Worm (Caenorhabditis elegans) whole organism, midembryonic: ENCODE results near the gene ZK154.6.

Source experiments
- T22C8.4 ChIP-seq: fragments of 200-800 bp; sonication (Bioruptor generic); IDR thresholded peaks from 2 replicates; pipeline ENCODE4 v1.3.6; 2022; ENCODE audit warnings: missing genetic modification characterization, missing compliant biosample characterization
- cog-1 ChIP-seq: sonication (generic microtip); optimal IDR thresholded peaks from 2 replicates; lab custom pipeline; 2016; ENCODE audit warnings: missing genetic modification characterization, missing compliant biosample characterization
- flt-1 ChIP-seq: fragments of 200-800 bp; sonication (Bioruptor generic); IDR thresholded peaks from 2 replicates; pipeline ENCODE4 v1.3.6; 2022; ENCODE audit warnings: missing genetic modification characterization, missing compliant biosample characterization
- klf-2 ChIP-seq: fragments of 200-800 bp; sonication (Bioruptor generic); conservative IDR thresholded peaks from 2 replicates; pipeline ENCODE4 v1.3.6; 2022; ENCODE audit warnings: missing genetic modification reagents, missing genetic modification characterization, missing compliant biosample characterization
- med-1 ChIP-seq: sonication (generic microtip); optimal IDR thresholded peaks from 2 replicates; lab custom pipeline; 2017; ENCODE audit warnings: missing genetic modification characterization, mild to moderate bottlenecking, missing compliant biosample characterization, antibody characterized with exemption, missing genetic modification reagents; ENCODE audit not compliant: insufficient read depth
- ref-1 ChIP-seq: fragments of 200-800 bp; sonication (Bioruptor generic); conservative IDR thresholded peaks from 2 replicates; pipeline ENCODE4 v1.3.6; 2022; ENCODE audit warnings: missing genetic modification reagents, missing genetic modification characterization, missing compliant biosample characterization
- tab-1 ChIP-seq: fragments of 200-800 bp; sonication (Bioruptor generic); IDR thresholded peaks from 2 replicates; pipeline ENCODE4 v1.3.6; 2022; ENCODE audit warnings: missing genetic modification characterization, missing compliant biosample characterization
- ztf-23 ChIP-seq: fragments of 200-800 bp; sonication (Bioruptor generic); IDR thresholded peaks from 2 replicates; pipeline ENCODE4 v1.3.6; 2022; ENCODE audit warnings: missing genetic modification reagents, missing genetic modification characterization, missing compliant biosample characterization
- ztf-29 ChIP-seq: fragments of 200-800 bp; sonication (Bioruptor generic); IDR thresholded peaks from 2 replicates; pipeline ENCODE4 v1.3.6; 2022; ENCODE audit warnings: missing genetic modification reagents, missing genetic modification characterization, missing compliant biosample characterization

The ZK154.6 gene

ce11 chrX:7798248-7799020 lies 5.1 kb upstream of the ZK154.6 start, which contains the start of gene adm-4:
Gene adm-4 (minus strand): TSS chrX:7798298.
- TF ChIP-seq ztf-29 = no peak
- TF ChIP-seq flt-1 (GFP tag; lab: Robert Waterston, UW) = no peak
- no peak for TF ChIP-seq T22C8.4
- TF ChIP-seq tab-1 (GFP tag; lab: Robert Waterston, UW) = no peak
- peak; percentile 9 for TF ChIP-seq cog-1 (tag; lab: Kevin White, UChicago)
- no peak for TF ChIP-seq med-1 (GFP tag; lab: Kevin White, UChicago)
- TF ChIP-seq ref-1 (GFP tag; lab: Robert Waterston, UW) = no peak
- 0 out of 2 replicates have a peak, but pooled peaks have one; percentile 16 for TF ChIP-seq ztf-23 (GFP tag; lab: Robert Waterston, UW)

ce11 chrX:7794306-7794743 lies 962 bp upstream of the ZK154.6 start:
- 0 out of 2 replicates have a peak, but pooled peaks have one; percentile 8 for TF ChIP-seq klf-2 (GFP tag; lab: Robert Waterston, UW)
- TF ChIP-seq flt-1 (GFP tag; lab: Robert Waterston, UW) = peak; percentile 68; the same call in 1 of the 2 replicates
- TF ChIP-seq ztf-29 = no peak
- 0 out of 2 replicates have a peak, but pooled peaks have one; percentile 12 for TF ChIP-seq ref-1 (GFP tag; lab: Robert Waterston, UW)
- TF ChIP-seq cog-1 (tag; lab: Kevin White, UChicago) = no peak
- TF ChIP-seq T22C8.4 = 0 out of 2 replicates have a peak, but pooled peaks have one; percentile 42
- no peak for TF ChIP-seq med-1 (GFP tag; lab: Kevin White, UChicago)
- TF ChIP-seq tab-1 (GFP tag; lab: Robert Waterston, UW) = peak; percentile 62
- TF ChIP-seq ztf-23 (GFP tag; lab: Robert Waterston, UW) = peak; percentile 75

ce11 chrX:7791802-7792201 lies 1.6 kb downstream of the ZK154.6 start:
- TF ChIP-seq ref-1 (GFP tag; lab: Robert Waterston, UW) (no peak), klf-2 (GFP tag; lab: Robert Waterston, UW) (no peak), ztf-23 (GFP tag; lab: Robert Waterston, UW) (no peak), T22C8.4 (no peak), cog-1 (tag; lab: Kevin White, UChicago) (no peak), ztf-29 (no peak), tab-1 (GFP tag; lab: Robert Waterston, UW) (no peak), flt-1 (GFP tag; lab: Robert Waterston, UW) (no peak), med-1 (GFP tag; lab: Kevin White, UChicago) (no peak)

- TF ChIP-seq T22C8.4 (0 out of 2 replicates have a peak, but pooled peaks have one; percentile 34), ztf-29 (no peak), ref-1 (GFP tag; lab: Robert Waterston, UW) (no peak), cog-1 (tag; lab: Kevin White, UChicago) (peak; percentile 15), flt-1 (GFP tag; lab: Robert Waterston, UW) (0 out of 2 replicates have a peak, but pooled peaks have one; percentile 45)
These were observed 5.4 kb downstream of the ZK154.6 start, which contains the start of gene ZK154.5 for ce11 chrX:7787885-7788353. Gene ZK154.5 (minus strand): TSS chrX:7787935.

ce11 chrX:7782389-7782788 lies 11.0 kb downstream of the ZK154.6 start, which contains the start of gene ZK154.4:
Gene ZK154.4 (minus strand): TSS chrX:7782415.
- TF ChIP-seq ztf-29 = no peak
- TF ChIP-seq cog-1 (tag; lab: Kevin White, UChicago) = no peak
- no peak for TF ChIP-seq med-1 (GFP tag; lab: Kevin White, UChicago)
- no peak for TF ChIP-seq klf-2 (GFP tag; lab: Robert Waterston, UW)
- TF ChIP-seq ztf-23 (GFP tag; lab: Robert Waterston, UW) = no peak
- TF ChIP-seq tab-1 (GFP tag; lab: Robert Waterston, UW) = no peak
- no peak for TF ChIP-seq flt-1 (GFP tag; lab: Robert Waterston, UW)
- no peak for TF ChIP-seq ref-1 (GFP tag; lab: Robert Waterston, UW)
- TF ChIP-seq T22C8.4 = no peak

- TF ChIP-seq med-1 (GFP tag; lab: Kevin White, UChicago) = no peak
- no peak for TF ChIP-seq T22C8.4
- TF ChIP-seq ref-1 (GFP tag; lab: Robert Waterston, UW) = no peak
- TF ChIP-seq klf-2 (GFP tag; lab: Robert Waterston, UW) = no peak
- no peak for TF ChIP-seq cog-1 (tag; lab: Kevin White, UChicago)
- no peak for TF ChIP-seq ztf-23 (GFP tag; lab: Robert Waterston, UW)
- no peak for TF ChIP-seq tab-1 (GFP tag; lab: Robert Waterston, UW)
- TF ChIP-seq ztf-29 = no peak
These were observed 11.5 kb downstream of the ZK154.6 start for ce11 chrX:7781827-7782226.

- TF ChIP-seq klf-2 (GFP tag; lab: Robert Waterston, UW) = no peak
- TF ChIP-seq tab-1 (GFP tag; lab: Robert Waterston, UW) = no peak
- no peak for TF ChIP-seq ztf-23 (GFP tag; lab: Robert Waterston, UW)
- TF ChIP-seq T22C8.4 = no peak
- TF ChIP-seq cog-1 (tag; lab: Kevin White, UChicago) = no peak
- no peak for TF ChIP-seq ztf-29
- no peak for TF ChIP-seq flt-1 (GFP tag; lab: Robert Waterston, UW)
- no peak for TF ChIP-seq med-1 (GFP tag; lab: Kevin White, UChicago)
- TF ChIP-seq ref-1 (GFP tag; lab: Robert Waterston, UW) = no peak
These were observed 13.8 kb downstream of the ZK154.6 start, which contains the start of gene ZK154.1 for ce11 chrX:7779527-7780033. Gene ZK154.1 (plus strand): TSS chrX:7779577.

- TF ChIP-seq flt-1 (GFP tag; lab: Robert Waterston, UW) (no peak), ztf-23 (GFP tag; lab: Robert Waterston, UW) (no peak), ref-1 (GFP tag; lab: Robert Waterston, UW) (no peak), T22C8.4 (no peak), ztf-29 (no peak), tab-1 (GFP tag; lab: Robert Waterston, UW) (no peak), cog-1 (tag; lab: Kevin White, UChicago) (no peak), klf-2 (GFP tag; lab: Robert Waterston, UW) (no peak), med-1 (GFP tag; lab: Kevin White, UChicago) (no peak)
These were observed 14.6 kb downstream of the ZK154.6 start for ce11 chrX:7778786-7779185.
